Fruit fly (Drosophila melanogaster) whole organism, embryonic: ENCODE measurements around the gene CG7029.

ENCODE experiments used
- Awh ChIP-seq: fragments of 200-800 bp; sonication (Bioruptor generic); IDR thresholded peaks from 2 replicates; pipeline ENCODE4, ENCODE4 v1.3.6; 2022; ENCODE audit warnings: missing biosample characterization, missing genetic modification characterization
- Blimp-1 ChIP-seq: fragments of 200-800 bp; sonication (Bioruptor generic); optimal IDR thresholded peaks from 3 replicates; lab custom pipeline; 2018; ENCODE audit warnings: missing biosample characterization, missing genetic modification characterization, mild to moderate bottlenecking, moderate library complexity, missing genetic modification reagents
- CG14014 ChIP-seq: fragments of 200-800 bp; sonication (Bioruptor generic); IDR thresholded peaks from 2 replicates; pipeline ENCODE4 v1.3.6; 2022; ENCODE audit warnings: missing biosample characterization, missing genetic modification characterization
- CG14710 ChIP-seq: fragments of 200-800 bp; sonication (Bioruptor generic); optimal IDR thresholded peaks from 3 replicates; lab custom pipeline; 2019; ENCODE audit warnings: missing biosample characterization, mild to moderate bottlenecking, missing genetic modification characterization, moderate library complexity
- CG15479 ChIP-seq: fragments of 200-800 bp; sonication (Bioruptor generic); optimal IDR thresholded peaks from 3 replicates; lab custom pipeline; 2019; ENCODE audit warnings: missing biosample characterization, mild to moderate bottlenecking, missing genetic modification characterization, moderate library complexity
- CG15514 ChIP-seq: fragments of 200-800 bp; sonication (Bioruptor generic); optimal IDR thresholded peaks from 3 replicates; lab custom pipeline; 2017; ENCODE audit warnings: missing biosample characterization, missing genetic modification characterization, mild to moderate bottlenecking, moderate library complexity, missing genetic modification reagents
- CG15601 ChIP-seq: fragments of 200-800 bp; sonication (Bioruptor generic); optimal IDR thresholded peaks from 3 replicates; lab custom pipeline; 2019; ENCODE audit warnings: missing biosample characterization, mild to moderate bottlenecking, missing genetic modification characterization, moderate library complexity
- CG15696 ChIP-seq: fragments of 200-800 bp; sonication (Bioruptor generic); optimal IDR thresholded peaks from 2 replicates; lab custom pipeline; 2019; ENCODE audit warnings: missing biosample characterization, mild to moderate bottlenecking, missing genetic modification characterization, moderate library complexity
- CG18262 ChIP-seq: fragments of 200-800 bp; optimal IDR thresholded peaks from 3 replicates; lab custom pipeline; 2019; ENCODE audit warnings: missing biosample characterization, mild to moderate bottlenecking, missing genetic modification characterization, moderate library complexity
- CG18476 ChIP-seq: fragments of 200-800 bp; sonication (Bioruptor generic); optimal IDR thresholded peaks from 2 replicates; lab custom pipeline; 2016; ENCODE audit warnings: missing biosample characterization, mild to moderate bottlenecking, missing genetic modification characterization
- CG18599 ChIP-seq: fragments of 200-800 bp; sonication (Bioruptor generic); optimal IDR thresholded peaks from 3 replicates; lab custom pipeline; 2017; ENCODE audit warnings: missing biosample characterization, missing genetic modification characterization, mild to moderate bottlenecking, moderate library complexity, missing genetic modification reagents
- CG2199 ChIP-seq: fragments of 200-800 bp; sonication (Bioruptor generic); IDR thresholded peaks from 3 replicates; pipeline ENCODE4 v1.3.6; 2022; ENCODE audit warnings: missing biosample characterization, missing genetic modification characterization
- CG30020 ChIP-seq: fragments of 200-800 bp; optimal IDR thresholded peaks from 2 replicates; lab custom pipeline; 2019; ENCODE audit warnings: missing biosample characterization, mild to moderate bottlenecking, missing genetic modification characterization, moderate library complexity
- CG3847 ChIP-seq: fragments of 200-800 bp; sonication (Bioruptor generic); IDR thresholded peaks from 2 replicates; pipeline ENCODE4 v1.3.6; 2022; ENCODE audit warnings: missing biosample characterization, missing genetic modification characterization
- CG6272 ChIP-seq: fragments of 200-800 bp; sonication (Bioruptor generic); IDR thresholded peaks from 2 replicates; pipeline ENCODE4 v1.3.6; 2022; ENCODE audit warnings: missing biosample characterization, missing genetic modification characterization
- CG7928 ChIP-seq: fragments of 200-800 bp; sonication (Bioruptor generic); optimal IDR thresholded peaks from 2 replicates; lab custom pipeline; 2017; ENCODE audit warnings: missing biosample characterization, mild to moderate bottlenecking, missing genetic modification characterization
- Deaf1 ChIP-seq: fragments of 200-800 bp; optimal IDR thresholded peaks from 3 replicates; lab custom pipeline; 2019; ENCODE audit warnings: missing biosample characterization, mild to moderate bottlenecking, missing genetic modification characterization, moderate library complexity
- Drgx ChIP-seq: fragments of 200-800 bp; sonication (Bioruptor generic); IDR thresholded peaks from 2 replicates; pipeline ENCODE4 v1.3.6; 2022; ENCODE audit warnings: missing biosample characterization, missing genetic modification characterization
- Eip74EF ChIP-seq, 2 experiments: fragments of 200-800 bp in 1 of 2; fragments of >200 bp in 1 of 2; sonication (Bioruptor generic) in 1 of 2; optimal IDR thresholded peaks; 2 replicates each; lab custom pipeline; 2017 to 2019; ENCODE audit warnings: missing biosample characterization in 2 of 2, missing genetic modification characterization in 2 of 2, mild to moderate bottlenecking in 1 of 2, moderate library complexity in 1 of 2
- H15 ChIP-seq: fragments of 200-800 bp; sonication (Bioruptor generic); IDR thresholded peaks from 3 replicates; pipeline ENCODE4 v1.3.6; 2022; ENCODE audit warnings: missing biosample characterization, missing genetic modification characterization
- Hr78 ChIP-seq, 2 experiments: fragments of 200-800 bp in 1 of 2; fragments of >200 bp in 1 of 2; sonication (Bioruptor generic) in 1 of 2; optimal IDR thresholded peaks; 2 replicates each; lab custom pipeline; 2017 to 2019; ENCODE audit warnings: missing biosample characterization in 2 of 2, missing genetic modification characterization in 2 of 2, mild to moderate bottlenecking in 1 of 2, moderate library complexity in 1 of 2
- Med ChIP-seq: fragments of 200-800 bp; sonication (Bioruptor generic); peaks from one replicate; lab custom pipeline; 2016; ENCODE audit warnings: missing biosample characterization, missing genetic modification characterization, mild to moderate bottlenecking, inconsistent platforms, moderate library complexity
- Opbp ChIP-seq: fragments of 200-800 bp; sonication (Bioruptor generic); IDR thresholded peaks from 3 replicates; pipeline ENCODE4 v1.3.6; 2022; ENCODE audit warnings: missing biosample characterization, missing genetic modification characterization; ENCODE audit not compliant: partially characterized antibody
- Sox102F ChIP-seq: fragments of 200-800 bp; sonication (Bioruptor generic); optimal IDR thresholded peaks from 2 replicates; lab custom pipeline; 2018; ENCODE audit warnings: missing biosample characterization, mild to moderate bottlenecking, missing genetic modification characterization, moderate library complexity
- Trl ChIP-seq, 3 experiments: fragments of >200 bp in 2 of 3; fragments of 200-800 bp in 1 of 3; sonication (Bioruptor generic) in 1 of 3; optimal IDR thresholded peaks; 2 replicates in 1 of 3; 3 replicates in 2 of 3; lab custom pipeline; 2016 to 2017; ENCODE audit warnings: missing biosample characterization in 1 of 3, missing genetic modification characterization in 1 of 3
- ab ChIP-seq: fragments of 200-800 bp; sonication (Bioruptor generic); optimal IDR thresholded peaks from 2 replicates; lab custom pipeline; 2016; ENCODE audit warnings: missing biosample characterization, missing genetic modification characterization
- chm ChIP-seq: fragments of 200-800 bp; sonication (Bioruptor generic); IDR thresholded peaks from 2 replicates; pipeline ENCODE4 v1.3.6; 2022; ENCODE audit warnings: missing biosample characterization, missing genetic modification characterization
- ci ChIP-seq: fragments of 200-800 bp; sonication (Bioruptor generic); IDR thresholded peaks from 3 replicates; pipeline ENCODE4 v1.3.6; 2022; ENCODE audit warnings: missing biosample characterization, missing genetic modification characterization
- crc ChIP-seq: fragments of 200-800 bp; sonication (Bioruptor generic); optimal IDR thresholded peaks from 2 replicates; lab custom pipeline; 2016; ENCODE audit warnings: missing biosample characterization, missing genetic modification characterization
- crol ChIP-seq: fragments of 200-800 bp; sonication (Bioruptor generic); IDR thresholded peaks from 2 replicates; pipeline ENCODE4 v1.3.6; 2022; ENCODE audit warnings: missing biosample characterization, missing genetic modification characterization
- emc ChIP-seq: fragments of 200-800 bp; sonication (Bioruptor generic); optimal IDR thresholded peaks from 2 replicates; lab custom pipeline; 2016; ENCODE audit warnings: missing biosample characterization, missing genetic modification characterization
- ewg ChIP-seq: fragments of 200-800 bp; sonication (Bioruptor generic); optimal IDR thresholded peaks from 3 replicates; lab custom pipeline; 2017; ENCODE audit warnings: mild to moderate bottlenecking, missing biosample characterization, missing genetic modification reagents, missing genetic modification characterization
- gce ChIP-seq: fragments of 200-800 bp; sonication (Bioruptor generic); IDR thresholded peaks from 3 replicates; pipeline ENCODE4 v1.3.6; 2022; ENCODE audit warnings: missing biosample characterization, missing genetic modification characterization
- grn ChIP-seq: fragments of 200-800 bp; sonication (Bioruptor generic); optimal IDR thresholded peaks from 3 replicates; lab custom pipeline; 2017; ENCODE audit warnings: missing biosample characterization, missing genetic modification characterization
- gsb ChIP-seq: fragments of 200-800 bp; sonication (Bioruptor generic); IDR thresholded peaks from 2 replicates; pipeline ENCODE4 v1.3.6; 2022; ENCODE audit warnings: missing biosample characterization, missing genetic modification characterization
- hkb ChIP-seq, 2 experiments: fragments of 200-800 bp in 1 of 2; fragments of >200 bp in 1 of 2; sonication (Bioruptor generic) in 1 of 2; IDR thresholded peaks in 1 of 2; optimal IDR thresholded peaks in 1 of 2; 2 replicates each; pipeline versions ENCODE4 v1.3.6 to Lab custom; 2017 to 2022; ENCODE audit warnings: missing biosample characterization in 1 of 2, missing genetic modification characterization in 1 of 2
- lmd ChIP-seq: fragments of 200-800 bp; sonication (Bioruptor generic); IDR thresholded peaks from 2 replicates; pipeline ENCODE4 v1.3.6; 2022; ENCODE audit warnings: missing biosample characterization, missing genetic modification characterization
- nerfin-2 ChIP-seq: fragments of 200-800 bp; sonication (Bioruptor generic); IDR thresholded peaks from 2 replicates; pipeline ENCODE4 v1.3.6; 2022; ENCODE audit warnings: missing biosample characterization, missing genetic modification characterization; ENCODE audit not compliant: partially characterized antibody
- oc ChIP-seq: fragments of 200-800 bp; sonication (Bioruptor generic); optimal IDR thresholded peaks from 2 replicates; lab custom pipeline; 2018; ENCODE audit warnings: missing biosample characterization, mild to moderate bottlenecking, missing genetic modification characterization, moderate library complexity
- onecut ChIP-seq: fragments of 200-800 bp; sonication (Bioruptor generic); IDR thresholded peaks from 2 replicates; pipeline ENCODE4 v1.3.6; 2022; ENCODE audit warnings: missing biosample characterization, missing genetic modification characterization
- repo ChIP-seq: fragments of 200-800 bp; sonication (Bioruptor generic); optimal IDR thresholded peaks from 2 replicates; lab custom pipeline; 2016; ENCODE audit warnings: missing biosample characterization, missing genetic modification characterization
- row ChIP-seq: fragments of 200-800 bp; sonication (Bioruptor generic); IDR thresholded peaks from 3 replicates; pipeline ENCODE4 v1.3.6; 2022; ENCODE audit warnings: missing biosample characterization, missing genetic modification characterization
- sd ChIP-seq: fragments of 200-800 bp; sonication (Bioruptor generic); optimal IDR thresholded peaks from 3 replicates; lab custom pipeline; 2018; ENCODE audit warnings: missing biosample characterization, mild to moderate bottlenecking, missing genetic modification characterization, moderate library complexity
- sens ChIP-seq: fragments of 200-800 bp; sonication (Bioruptor generic); peaks from one replicate; lab custom pipeline; 2016; ENCODE audit warnings: missing biosample characterization, missing genetic modification characterization
- sim ChIP-seq: fragments of 200-800 bp; sonication (Bioruptor generic); IDR thresholded peaks from 2 replicates; pipeline ENCODE4 v1.3.6; 2022; ENCODE audit warnings: missing biosample characterization, missing genetic modification characterization
- sqz ChIP-seq: fragments of 200-800 bp; sonication (Bioruptor generic); optimal IDR thresholded peaks from 3 replicates; lab custom pipeline; 2018; ENCODE audit warnings: missing biosample characterization, mild to moderate bottlenecking, missing genetic modification characterization
- z ChIP-seq: fragments of 200-800 bp; sonication (Bioruptor generic); IDR thresholded peaks from 3 replicates; pipeline ENCODE4 v1.3.6; 2022; ENCODE audit warnings: missing biosample characterization, missing genetic modification characterization
- zfh1 ChIP-seq: fragments of 200-800 bp; sonication (Bioruptor generic); IDR thresholded peaks from 3 replicates; pipeline ENCODE4 v1.3.6; 2022; ENCODE audit warnings: missing biosample characterization, missing genetic modification characterization

CG7029 gene

DNA sequence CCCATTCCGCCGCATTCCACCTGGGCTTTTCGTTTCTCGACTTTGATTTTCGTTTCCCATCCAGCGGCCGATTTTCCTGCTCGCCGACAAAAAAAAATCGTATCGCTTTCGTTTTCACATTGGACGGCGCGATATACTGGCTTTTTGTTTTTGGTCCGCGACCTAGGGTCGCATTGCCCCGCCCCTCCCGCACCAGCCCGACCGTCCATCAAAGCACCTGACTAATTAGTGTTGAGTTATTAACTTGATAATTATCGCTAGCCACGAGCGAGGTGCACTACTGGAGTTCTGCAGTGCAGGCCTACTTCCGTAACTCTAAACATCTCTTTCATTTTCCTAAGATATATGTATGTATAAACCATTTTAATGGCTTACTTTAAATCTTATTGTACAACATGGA, 997 bp downstream of the CG7029 start:
- no peak for TF ChIP-seq ci (GFP tag; lab: Robert Waterston, UW)
- TF ChIP-seq zfh1 (GFP tag; lab: Robert Waterston, UW) = no peak
- peak; percentile 62 for TF ChIP-seq crol
- peak; percentile 72 for TF ChIP-seq CG18476 (GFP tag; lab: Kevin White, UChicago)
- TF ChIP-seq Opbp (GFP tag; lab: Robert Waterston, UW) = peak; percentile 20; the same call in 1 of the 3 replicates
- peak; percentile 95 for TF ChIP-seq Blimp-1
- peak in 1 of 2 experiments; percentile 80 for TF ChIP-seq Hr78 (GFP tag; optimal IDR thresholded peaks at IDR 0.05; lab: Kevin White, UChicago)
- peak; percentile 36 for TF ChIP-seq hkb (optimal IDR thresholded peaks at IDR 0.05; lab: Kevin White, UChicago)
- no peak for TF ChIP-seq hkb (GFP tag; IDR thresholded peaks at IDR 0.05; lab: Robert Waterston, UW)
- 0 out of 2 replicates have a peak, but pooled peaks have one; percentile 34 for TF ChIP-seq chm (GFP tag; lab: Robert Waterston, UW)
- no peak for TF ChIP-seq grn (GFP tag; lab: Kevin White, UChicago)
- TF ChIP-seq CG2199 = 0 out of 3 replicates have a peak, but pooled peaks have one; percentile 22
- peak; percentile 65; the same call in 1 of the 2 replicates for TF ChIP-seq Awh
- TF ChIP-seq sqz (GFP tag; lab: Kevin White, UChicago) = peak; percentile 29
- peak; percentile 18 for TF ChIP-seq oc (tag; lab: Kevin White, UChicago)
- TF ChIP-seq crc (GFP tag; lab: Kevin White, UChicago) = no peak
- 0 out of 3 replicates have a peak, but pooled peaks have one; percentile 8 for TF ChIP-seq H15 (GFP tag; lab: Robert Waterston, UW)
- peak; percentile 20 for TF ChIP-seq Med
- TF ChIP-seq CG15601 = peak; percentile 2
- no peak for TF ChIP-seq CG6272 (GFP tag; lab: Robert Waterston, UW)
- no peak for TF ChIP-seq sim (GFP tag; lab: Robert Waterston, UW)
- TF ChIP-seq sd (tag; lab: Kevin White, UChicago) = peak; percentile 65

- no peak for TF ChIP-seq CG3847 (GFP tag; lab: Robert Waterston, UW)
- TF ChIP-seq CG30020 (tag; lab: Kevin White, UChicago) = no peak
- peak; percentile 73 for TF ChIP-seq CG7928 (GFP tag; lab: Kevin White, UChicago)
- peak; percentile 81 for TF ChIP-seq ewg (GFP tag; lab: Kevin White, UChicago)
- peak; percentile 37; the same call in 1 of the 3 replicates for TF ChIP-seq z
- 0 out of 3 replicates have a peak, but pooled peaks have one; percentile 9 for TF ChIP-seq ci (GFP tag; lab: Robert Waterston, UW)
- peak in 1 of 2 experiments; percentile 38 for TF ChIP-seq Trl (optimal IDR thresholded peaks at IDR 0.05; lab: Kevin White, UChicago)
- TF ChIP-seq Trl (GFP tag; optimal IDR thresholded peaks at IDR 0.05; lab: Kevin White, UChicago) = no peak
- peak; percentile 11 for TF ChIP-seq Deaf1 (tag; lab: Kevin White, UChicago)
- TF ChIP-seq onecut (GFP tag; lab: Robert Waterston, UW) = 0 out of 2 replicates have a peak, but pooled peaks have one; percentile 28
- peak; percentile 96 for TF ChIP-seq CG15514 (GFP tag; lab: Kevin White, UChicago)
- 0 out of 3 replicates have a peak, but pooled peaks have one; percentile 29 for TF ChIP-seq CG2199
- peak; percentile 21 for TF ChIP-seq CG18599 (GFP tag; lab: Kevin White, UChicago)
- TF ChIP-seq gce (GFP tag; lab: Robert Waterston, UW) = no peak
- no peak for TF ChIP-seq Drgx (GFP tag; lab: Robert Waterston, UW)
- TF ChIP-seq Eip74EF (GFP tag; optimal IDR thresholded peaks at IDR 0.05; lab: Kevin White, UChicago) = no peak
- peak; percentile 27; the same call in 1 of the 3 replicates for TF ChIP-seq row (GFP tag; lab: Robert Waterston, UW)
- TF ChIP-seq sens = peak; percentile 37
Observed at dm6 chr3R:22752929-22753328, 2.2 kb downstream of the CG7029 start.

DNA sequence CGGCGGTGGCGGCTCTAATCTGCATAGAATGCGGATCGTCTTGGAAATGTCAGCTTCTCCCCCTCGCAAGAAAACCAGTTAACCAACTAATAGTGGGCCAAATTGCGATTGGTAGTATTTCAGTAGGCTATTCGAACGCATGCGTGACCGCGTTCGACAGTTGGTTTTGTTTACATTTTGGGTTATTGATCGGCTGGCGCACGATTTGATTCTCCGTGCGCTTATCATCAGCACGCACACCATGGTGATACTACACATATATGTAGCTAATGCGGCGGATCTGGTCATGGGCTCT, 2.8 kb downstream of the CG7029 start:
- TF ChIP-seq nerfin-2 (GFP tag; lab: Robert Waterston, UW) (no peak), CG14710 (tag; lab: Kevin White, UChicago) (no peak), CG15479 (GFP tag; lab: Kevin White, UChicago) (no peak), CG15696 (tag; lab: Kevin White, UChicago) (no peak), emc (GFP tag; lab: Kevin White, UChicago) (no peak), repo (GFP tag; lab: Kevin White, UChicago) (no peak), CG18262 (no peak), Sox102F (no peak), ab (GFP tag; lab: Kevin White, UChicago) (no peak), lmd (GFP tag; lab: Robert Waterston, UW) (no peak), Deaf1 (tag; lab: Kevin White, UChicago) (peak; percentile 90), CG14014 (GFP tag; lab: Robert Waterston, UW) (no peak), gsb (GFP tag; lab: Robert Waterston, UW) (no peak)
